Fruit fly (Drosophila melanogaster): Measurements from ENCODE around the gene CG5961.

The CG5961 gene

dm6 chr3R:12422379-12422975 lies 37.6 kb downstream of the CG5961 start, which contains the start of the genes Scgbeta and CG17202 (continued):
- TF ChIP-seq CG4707 (GFP tag; optimal IDR thresholded peaks at IDR 0.05) (no peak), so (GFP tag; IDR thresholded peaks at IDR 0.05) (0 out of 3 replicates have a peak, but pooled peaks have one; percentile 35), CG4617 (GFP tag; optimal IDR thresholded peaks at IDR 0.05; ENCODE audit: borderline replicate concordance) (peak; percentile 84), z (GFP tag; IDR thresholded peaks at IDR 0.05) (no peak), CG7786 (GFP tag; optimal IDR thresholded peaks at IDR 0.05) (peak; percentile 3), HmgZ (tag; optimal IDR thresholded peaks at IDR 0.05) (peak; percentile 62), CG3726 (GFP tag; IDR thresholded peaks at IDR 0.05) (no peak), nmo (GFP tag; optimal IDR thresholded peaks at IDR 0.05) (peak; percentile 39), fru (optimal IDR thresholded peaks at IDR 0.05) (no peak), Dek (tag; optimal IDR thresholded peaks at IDR 0.05) (peak; percentile 32), jing (GFP tag; optimal IDR thresholded peaks at IDR 0.05) (no peak), CG11093 (GFP tag; IDR thresholded peaks at IDR 0.05) (no peak), trh (GFP tag; optimal IDR thresholded peaks at IDR 0.05) (no peak), CG9876 (GFP tag; optimal IDR thresholded peaks at IDR 0.05) (no peak), ase (GFP tag; IDR thresholded peaks at IDR 0.05) (0 out of 3 replicates have a peak, but pooled peaks have one; percentile 5), CG7928 (GFP tag; optimal IDR thresholded peaks at IDR 0.05) (peak; percentile 96), CG2116 (GFP tag; optimal IDR thresholded peaks at IDR 0.05) (peak; percentile 7), lab (GFP tag; optimal IDR thresholded peaks at IDR 0.05) (no peak), CHES-1-like (GFP tag; optimal IDR thresholded peaks at IDR 0.05) (peak; percentile 21), Xbp1 (GFP tag; optimal IDR thresholded peaks at IDR 0.05) (peak; percentile 41), crc (GFP tag; optimal IDR thresholded peaks at IDR 0.05) (no peak), schlank (tag; optimal IDR thresholded peaks at IDR 0.05) (no peak)

- no peak for TF ChIP-seq TFAM (GFP tag; optimal IDR thresholded peaks at IDR 0.05)
- no peak for TF ChIP-seq danr (GFP tag; IDR thresholded peaks at IDR 0.05)
- TF ChIP-seq CG13287 (GFP tag; IDR thresholded peaks at IDR 0.05; ENCODE audit: partially characterized antibody) = peak; percentile 85
- no peak for TF ChIP-seq CG6765 (GFP tag; optimal IDR thresholded peaks at IDR 0.05)
- TF ChIP-seq CG8924 (tag; optimal IDR thresholded peaks at IDR 0.05) = peak; percentile 37
- TF ChIP-seq disco-r (GFP tag; optimal IDR thresholded peaks at IDR 0.05) = no peak
- TF ChIP-seq usp (GFP tag; optimal IDR thresholded peaks at IDR 0.05) = no peak
- TF ChIP-seq CG12104 (GFP tag; optimal IDR thresholded peaks at IDR 0.05) = peak; percentile 12
- TF ChIP-seq CG2875 (GFP tag; optimal IDR thresholded peaks at IDR 0.05) = no peak
- TF ChIP-seq CG11504 (tag; optimal IDR thresholded peaks at IDR 0.05) = no peak
- peak; percentile 20 for TF ChIP-seq zen (tag; optimal IDR thresholded peaks at IDR 0.05)
- TF ChIP-seq CG6791 (GFP tag; IDR thresholded peaks at IDR 0.05; ENCODE audit: partially characterized antibody) = peak; percentile 81
- TF ChIP-seq Ets97D (GFP tag; optimal IDR thresholded peaks at IDR 0.05) = no peak
- TF ChIP-seq CG13123 (GFP tag; optimal IDR thresholded peaks at IDR 0.05) = no peak
- TF ChIP-seq Xbp1 (GFP tag; optimal IDR thresholded peaks at IDR 0.05) = peak; percentile 3
- peak; percentile 44 for TF ChIP-seq Med (GFP tag)
- TF ChIP-seq pzg (GFP tag; optimal IDR thresholded peaks at IDR 0.05) = peak; percentile 69
- TF ChIP-seq CG14860 (GFP tag; IDR thresholded peaks at IDR 0.05; ENCODE audit: partially characterized antibody) = peak; percentile 35; the same call in 1 of the 3 replicates
- peak; percentile 39; the same call in 1 of the 3 replicates for TF ChIP-seq CG7963 (GFP tag; IDR thresholded peaks at IDR 0.05; ENCODE audit: partially characterized antibody)
- no peak for TF ChIP-seq CG10274 (GFP tag; optimal IDR thresholded peaks at IDR 0.05)
- peak; percentile 52; the same call in 1 of the 2 replicates for TF ChIP-seq CG42726 (GFP tag; IDR thresholded peaks at IDR 0.05; ENCODE audit: partially characterized antibody)
- peak; percentile 60 for TF ChIP-seq gcm (GFP tag; optimal IDR thresholded peaks at IDR 0.05)
- no peak for TF ChIP-seq org-1 (GFP tag; optimal IDR thresholded peaks at IDR 0.05)
- TF ChIP-seq lilli (GFP tag; optimal IDR thresholded peaks at IDR 0.05) = no peak
- peak; percentile 58; the same call in 2 of the 3 replicates for TF ChIP-seq vnd (GFP tag; IDR thresholded peaks at IDR 0.05; ENCODE audit: partially characterized antibody)
- peak; percentile 40 for TF ChIP-seq nmo (GFP tag; optimal IDR thresholded peaks at IDR 0.05)
- peak; percentile 65; the same call in 2 of the 3 replicates for TF ChIP-seq Doc3 (GFP tag; IDR thresholded peaks at IDR 0.05; ENCODE audit: partially characterized antibody)
- TF ChIP-seq jing (GFP tag; optimal IDR thresholded peaks at IDR 0.05) = no peak
These were observed 46.7 kb downstream of the CG5961 start, which contains the start of the genes Dip-C and pps for dm6 chr3R:12413274-12413958. Dip-C (minus strand) TSS chr3R:12413759. pps (plus strand) TSS chr3R:12413828.
